In genomic region chrV:11680519-11681203, ce11 we compare ENCODE assay signal across 7 worm cellular contexts.
A peak's percentile ranks its signal among the peaks of the same experiment; 100 is the strongest.
TF ChIP-seq lines count a peak whose summit lies in the region.

No protein-coding gene starts in this region.

TF ChIP-seq in whole organism, L1 larva, 84 proteins besides CTCF, POLR2A, EP300 and RAD21 (continues in another document):
- TF ChIP-seq lin-14 (GFP tag; optimal IDR thresholded peaks at IDR 0.05; lab: Kevin White, UChicago) (peak; percentile 35), hlh-17 (GFP tag; optimal IDR thresholded peaks at IDR 0.05; lab: Kevin White, UChicago; ENCODE audit: borderline replicate concordance) (no peak), nhr-71 (tag; optimal IDR thresholded peaks at IDR 0.05; lab: Kevin White, UChicago) (peak; percentile 5), blmp-1 (tag; optimal IDR thresholded peaks at IDR 0.05; lab: Kevin White, UChicago) (peak; percentile 97), nhr-77 (tag; optimal IDR thresholded peaks at IDR 0.05; lab: Kevin White, UChicago) (no peak), grh-1 (GFP tag; IDR thresholded peaks at IDR 0.05; lab: Robert Waterston, UW) (no peak), Y116A8C.19 (tag; optimal IDR thresholded peaks at IDR 0.05; lab: Kevin White, UChicago; ENCODE audit: borderline replicate concordance) (no peak), hpl-2 (GFP tag; optimal IDR thresholded peaks at IDR 0.05; lab: Kevin White, UChicago) (no peak), elt-3 (tag; optimal IDR thresholded peaks at IDR 0.05; lab: Kevin White, UChicago) (peak in 3 of 6 experiments; percentile 22 to 49 (median 34)), elt-2 (tag; optimal IDR thresholded peaks at IDR 0.05; lab: Kevin White, UChicago) (no peak), lir-3 (tag; optimal IDR thresholded peaks at IDR 0.05; lab: Kevin White, UChicago; ENCODE audit: poor library complexity) (no peak), nhr-85 (tag; lab: Kevin White, UChicago) (peak; percentile 73)

TF ChIP-seq in whole organism, L2 larva, 48 proteins besides CTCF, POLR2A, EP300 and RAD21:
- peak; percentile 4 for TF ChIP-seq nhr-21 (tag; optimal IDR thresholded peaks at IDR 0.05; lab: Kevin White, UChicago)
- TF ChIP-seq fos-1 (tag; optimal IDR thresholded peaks at IDR 0.05; lab: Kevin White, UChicago): peak; percentile 0
- no peak for TF ChIP-seq lin-39 (tag; optimal IDR thresholded peaks at IDR 0.05; lab: Kevin White, UChicago)
- no peak for TF ChIP-seq F13H6.1 (tag; optimal IDR thresholded peaks at IDR 0.05; lab: Kevin White, UChicago)
- TF ChIP-seq sma-9 (GFP tag; optimal IDR thresholded peaks at IDR 0.05; lab: Kevin White, UChicago): peak; percentile 56
- TF ChIP-seq sma-9 (tag; optimal IDR thresholded peaks at IDR 0.05; lab: Kevin White, UChicago): no peak
- TF ChIP-seq blmp-1 (tag; optimal IDR thresholded peaks at IDR 0.05; lab: Kevin White, UChicago; ENCODE audit: insufficient read depth): peak; percentile 98
- peak; percentile 49 for TF ChIP-seq crh-2 (tag; optimal IDR thresholded peaks at IDR 0.05; lab: Kevin White, UChicago)
TF ChIP-seq in whole organism, L2 larva: peak in this region for 5.

TF ChIP-seq in whole organism, L3 larva, 47 proteins besides CTCF, POLR2A, EP300 and RAD21:
- TF ChIP-seq egl-27 (tag; optimal IDR thresholded peaks at IDR 0.05; lab: Kevin White, UChicago) (no peak), mml-1 (tag; optimal IDR thresholded peaks at IDR 0.05; lab: Kevin White, UChicago) (no peak), nhr-43 (tag; optimal IDR thresholded peaks at IDR 0.05; lab: Kevin White, UChicago; ENCODE audit: poor library complexity, severe bottlenecking) (peak; percentile 51), nhr-76 (tag; optimal IDR thresholded peaks at IDR 0.05; lab: Kevin White, UChicago) (no peak), zag-1 (tag; optimal IDR thresholded peaks at IDR 0.05; lab: Kevin White, UChicago) (no peak), jun-1 (tag; optimal IDR thresholded peaks at IDR 0.05; lab: Kevin White, UChicago) (no peak), nhr-23 (tag; optimal IDR thresholded peaks at IDR 0.05; lab: Kevin White, UChicago) (peak; percentile 38), nhr-25 (tag; optimal IDR thresholded peaks at IDR 0.05; lab: Kevin White, UChicago) (peak; percentile 30), ceh-16 (tag; optimal IDR thresholded peaks at IDR 0.05; lab: Kevin White, UChicago) (no peak), nhr-67 (tag; optimal IDR thresholded peaks at IDR 0.05; lab: Kevin White, UChicago) (no peak), elt-2 (tag; optimal IDR thresholded peaks at IDR 0.05; lab: Kevin White, UChicago) (no peak)

TF ChIP-seq in whole organism, L4 larva, 104 proteins besides CTCF, POLR2A, EP300 and RAD21 (continues in another document):
- TF ChIP-seq mdl-1 (tag; optimal IDR thresholded peaks at IDR 0.05; lab: Kevin White, UChicago) (peak in 1 of 2 experiments; percentile 46), hlh-30 (tag; optimal IDR thresholded peaks at IDR 0.05; lab: Kevin White, UChicago; ENCODE audit: insufficient read depth) (peak; percentile 37), mes-2 (tag; optimal IDR thresholded peaks at IDR 0.05; lab: Kevin White, UChicago; ENCODE audit: poor library complexity, severe bottlenecking) (no peak), nhr-77 (tag; optimal IDR thresholded peaks at IDR 0.05; lab: Kevin White, UChicago) (no peak), hif-1 (tag; optimal IDR thresholded peaks at IDR 0.05; lab: Kevin White, UChicago) (no peak), rbr-2 (tag; optimal IDR thresholded peaks at IDR 0.05; lab: Kevin White, UChicago) (no peak), daf-12 (tag; optimal IDR thresholded peaks at IDR 0.05; lab: Kevin White, UChicago) (no peak), vab-7 (GFP tag; IDR thresholded peaks at IDR 0.05; lab: Robert Waterston, UW) (no peak), aly-2 (tag; optimal IDR thresholded peaks at IDR 0.05; lab: Kevin White, UChicago) (no peak), zag-1 (tag; optimal IDR thresholded peaks at IDR 0.05; lab: Kevin White, UChicago) (no peak), mxl-3 (GFP tag; optimal IDR thresholded peaks at IDR 0.05; lab: Kevin White, UChicago) (peak; percentile 65), nhr-48 (tag; optimal IDR thresholded peaks at IDR 0.05; lab: Kevin White, UChicago) (no peak), nhr-111 (GFP tag; optimal IDR thresholded peaks at IDR 0.05; lab: Kevin White, UChicago) (no peak), daf-19 (GFP tag; conservative IDR thresholded peaks at IDR 0.05; lab: Robert Waterston, UW) (no peak), hmg-1.1 (GFP tag; IDR thresholded peaks at IDR 0.05; lab: Robert Waterston, UW) (no peak), ceh-44 (GFP tag; IDR thresholded peaks at IDR 0.05; lab: Robert Waterston, UW) (no peak)

TF ChIP-seq in whole organism, early embryonic, 17 proteins besides CTCF, POLR2A, EP300 and RAD21:
- 0 out of 2 replicates have a peak, but pooled peaks have one; percentile 44 for TF ChIP-seq scrt-1 (GFP tag; IDR thresholded peaks at IDR 0.05; lab: Robert Waterston, UW)
- no peak for TF ChIP-seq hmbx-1 (tag; optimal IDR thresholded peaks at IDR 0.05; lab: Kevin White, UChicago)
TF ChIP-seq in whole organism, early embryonic: peak in this region for 1.

TF ChIP-seq in whole organism, late embryonic, 69 proteins besides CTCF, POLR2A, EP300 and RAD21:
- TF ChIP-seq ref-2 (tag; optimal IDR thresholded peaks at IDR 0.05; lab: Kevin White, UChicago): no peak
- peak; percentile 11 for TF ChIP-seq rnt-1 (tag; optimal IDR thresholded peaks at IDR 0.05; lab: Kevin White, UChicago)
- peak; percentile 36 for TF ChIP-seq unc-55 (GFP tag; optimal IDR thresholded peaks at IDR 0.05; lab: Kevin White, UChicago)
- TF ChIP-seq ets-4 (tag; optimal IDR thresholded peaks at IDR 0.05; lab: Kevin White, UChicago): no peak

TF ChIP-seq in whole organism, mixed stage, embryonic, 35 proteins besides CTCF, POLR2A, EP300 and RAD21:
- peak; percentile 46 for TF ChIP-seq unc-62 (GFP tag; optimal IDR thresholded peaks at IDR 0.05; lab: Kevin White, UChicago)
- TF ChIP-seq snpc-4 (tag; optimal IDR thresholded peaks at IDR 0.05; lab: Kevin White, UChicago): no peak
- no peak for TF ChIP-seq nhr-237 (tag; optimal IDR thresholded peaks at IDR 0.05; lab: Kevin White, UChicago)
- no peak for TF ChIP-seq ceh-43 (GFP tag; optimal IDR thresholded peaks at IDR 0.05; lab: Kevin White, UChicago)
- no peak for TF ChIP-seq ces-1 (GFP tag; optimal IDR thresholded peaks at IDR 0.05; lab: Kevin White, UChicago)
- no peak for TF ChIP-seq hlh-1 (tag; optimal IDR thresholded peaks at IDR 0.05; lab: Kevin White, UChicago)
- TF ChIP-seq lin-13 (tag; optimal IDR thresholded peaks at IDR 0.05; lab: Kevin White, UChicago): no peak
- no peak for TF ChIP-seq ceh-83 (GFP tag; optimal IDR thresholded peaks at IDR 0.05; lab: Kevin White, UChicago)
- TF ChIP-seq blmp-1 (tag; optimal IDR thresholded peaks at IDR 0.05; lab: Kevin White, UChicago): peak; percentile 25
- peak; percentile 42 for TF ChIP-seq zip-8 (tag; optimal IDR thresholded peaks at IDR 0.05; lab: Kevin White, UChicago)
- no peak for TF ChIP-seq drap-1 (GFP tag; optimal IDR thresholded peaks at IDR 0.05; lab: Kevin White, UChicago)
- no peak for TF ChIP-seq sptf-1 (tag; optimal IDR thresholded peaks at IDR 0.05; lab: Kevin White, UChicago)
- TF ChIP-seq sem-2 (GFP tag; optimal IDR thresholded peaks at IDR 0.05; lab: Kevin White, UChicago): no peak
- peak; percentile 49 for TF ChIP-seq ham-2 (GFP tag; optimal IDR thresholded peaks at IDR 0.05; lab: Kevin White, UChicago)
TF ChIP-seq in whole organism, mixed stage, embryonic: peak in this region for 4.

Comparison
In these comparisons a context has a peak if more than half of its experiments do, and no peak if none do; other contexts are left out.
1. Of the 29 proteins assayed by ChIP-seq in both whole organism, L4 larva and whole organism, L1 larva: peak only in whole organism, L4 larva: aha-1, mep-1 and nhr-28; only in whole organism, L1 larva: none; in both: none; in neither: 24; mixed calls (peak in some experiments, not most) for 2.